Worm (Caenorhabditis elegans) whole organism, early embryonic: ENCODE measurements around the gene dkc-1.

Experiments used
- ama-1 ChIP-seq: fragments of 150-350 bp; optimal IDR thresholded peaks from 2 replicates; lab custom pipeline; 2014
- tbx-37 ChIP-seq: fragments of 200-800 bp; sonication (Bioruptor generic); conservative IDR thresholded peaks from 2 replicates; pipeline ENCODE4 v1.3.6; 2022; ENCODE audit warnings: missing genetic modification reagents, missing genetic modification characterization, missing compliant biosample characterization

DNA sequence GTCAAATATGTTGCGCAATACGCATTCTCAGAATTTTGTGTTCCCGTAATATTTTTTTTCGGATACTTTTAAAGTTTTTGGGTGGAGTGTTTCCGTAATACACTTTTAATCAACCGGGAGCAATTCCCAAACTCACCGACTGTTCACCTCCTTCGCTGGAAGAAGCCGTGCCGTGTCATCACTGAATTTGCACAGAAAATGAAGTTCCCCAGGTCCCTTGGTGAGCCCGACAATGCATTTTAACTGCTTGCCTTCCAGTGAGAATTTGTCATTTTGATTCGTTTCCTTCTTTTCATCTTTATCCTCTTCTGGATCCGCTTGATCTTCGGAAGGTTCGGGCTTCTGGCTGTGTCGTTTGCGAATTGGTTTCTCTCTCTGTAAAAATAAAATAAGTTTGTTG is 6.2 kb downstream of the dkc-1 start:
- TF ChIP-seq tbx-37 (no peak), ama-1 (lab: Kevin White, UChicago) (no peak)
